Worm (Caenorhabditis elegans): ENCODE measurements around the gene unc-93.

DNA sequence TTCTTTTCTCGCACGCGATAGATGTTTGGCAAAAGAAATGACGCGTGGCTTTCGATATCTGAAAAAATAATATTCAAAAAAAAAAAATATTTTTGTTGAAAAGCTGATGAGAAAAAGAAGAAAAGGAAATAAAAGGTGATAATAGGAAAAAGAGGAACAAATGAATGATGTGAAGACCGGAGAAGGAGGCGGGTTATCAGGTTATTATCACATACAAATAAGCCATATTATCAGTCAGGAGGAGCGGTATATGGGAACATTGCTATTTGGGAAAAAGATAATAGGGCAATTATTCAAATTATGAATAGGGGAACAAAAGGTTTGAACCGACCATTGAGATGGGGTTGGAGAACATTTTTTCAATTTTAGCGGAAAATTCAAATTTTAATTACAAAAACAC, 30.0 kb downstream of the unc-93 start:
- TF ChIP-seq ccch-3 (GFP tag; optimal IDR thresholded peaks at IDR 0.05) (no peak), ztf-25 (GFP tag; IDR thresholded peaks at IDR 0.05) (no peak), ztf-6 (GFP tag; IDR thresholded peaks at IDR 0.05) (no peak), attf-6 (GFP tag; IDR thresholded peaks at IDR 0.05) (no peak)
